Worm (Caenorhabditis elegans) whole organism, early embryonic: ENCODE results near the gene srj-29.

ENCODE experiments used
- B0310.2 ChIP-seq: sonication (generic microtip); optimal IDR thresholded peaks from 2 replicates; lab custom pipeline; 2016; ENCODE audit warnings: mild to moderate bottlenecking, missing genetic modification characterization, missing compliant biosample characterization
- ama-1 ChIP-seq: fragments of 150-350 bp; optimal IDR thresholded peaks from 2 replicates; lab custom pipeline; 2014
- ets-7 ChIP-seq: sonication (generic microtip); optimal IDR thresholded peaks from 2 replicates; lab custom pipeline; 2016; ENCODE audit warnings: missing genotype, missing genetic modification characterization, missing compliant biosample characterization
- hmbx-1 ChIP-seq: sonication (generic microtip); optimal IDR thresholded peaks from 2 replicates; lab custom pipeline; 2016; ENCODE audit warnings: mild to moderate bottlenecking, missing genetic modification characterization, missing compliant biosample characterization
- hmg-4 ChIP-seq: fragments of 200-800 bp; sonication (Bioruptor generic); optimal IDR thresholded peaks from 2 replicates; lab custom pipeline; 2018; ENCODE audit warnings: mild to moderate bottlenecking, missing genetic modification characterization, missing compliant biosample characterization
- pes-1 ChIP-seq: fragments of 200-800 bp; sonication (Bioruptor generic); IDR thresholded peaks from 2 replicates; pipeline ENCODE4 v1.3.6; 2022; ENCODE audit warnings: missing genetic modification reagents, missing genetic modification characterization, missing compliant biosample characterization

- TF ChIP-seq pes-1 (GFP tag; lab: Robert Waterston, UW) (no peak), ama-1 (lab: Kevin White, UChicago) (no peak), ets-7 (no peak), hmbx-1 (tag; lab: Kevin White, UChicago) (no peak), B0310.2 (tag; lab: Kevin White, UChicago) (no peak), hmg-4 (GFP tag; lab: Kevin White, UChicago) (no peak)
These were observed 38.8 kb downstream of the srj-29 start, which contains the start of gene srxa-16 for ce11 chrV:16114237-16114636.
